Worm (Caenorhabditis elegans) whole organism, L2 larva: ENCODE results near the gene W07G4.1.

Experiments used
- R02D3.7 ChIP-seq: fragments of 150-350 bp; optimal IDR thresholded peaks from 2 replicates; lab custom pipeline; 2014; ENCODE audit warnings: missing biosample characterization, missing genetic modification characterization
- ZK546.5 ChIP-seq: sonication (generic microtip); optimal IDR thresholded peaks from 2 replicates; lab custom pipeline; 2017; ENCODE audit warnings: missing biosample characterization, missing genetic modification characterization
- ceh-16 ChIP-seq: fragments of 150-350 bp; optimal IDR thresholded peaks from 2 replicates; lab custom pipeline; 2014; ENCODE audit warnings: missing biosample characterization, missing genetic modification characterization
- lin-39 ChIP-seq: fragments of 150-350 bp; optimal IDR thresholded peaks from 2 replicates; lab custom pipeline; 2014; ENCODE audit warnings: missing biosample characterization, missing genetic modification reagents, missing genetic modification characterization
- mab-5 ChIP-seq: fragments of 150-350 bp; optimal IDR thresholded peaks from 2 replicates; lab custom pipeline; 2014; ENCODE audit warnings: missing biosample characterization, missing genetic modification characterization
- nhr-237 ChIP-seq: fragments of 150-350 bp; optimal IDR thresholded peaks from 2 replicates; lab custom pipeline; 2014; ENCODE audit warnings: missing biosample characterization, missing genetic modification characterization
- sma-9 ChIP-seq, 2 experiments: fragments of 150-350 bp in 1 of 2; sonication (generic microtip) in 1 of 2; optimal IDR thresholded peaks; 2 replicates each; lab custom pipeline; 2014 to 2016; ENCODE audit warnings: missing genetic modification characterization in 2 of 2, mild to moderate bottlenecking in 1 of 2, missing biosample characterization in 1 of 2, missing compliant biosample characterization in 1 of 2, missing genetic modification reagents in 1 of 2, moderate library complexity in 1 of 2
- snpc-4 ChIP-seq: fragments of 150-350 bp; optimal IDR thresholded peaks from 2 replicates; lab custom pipeline; 2014; ENCODE audit warnings: missing biosample characterization, missing genetic modification characterization
- unc-62 ChIP-seq: fragments of 150-350 bp; optimal IDR thresholded peaks from 2 replicates; lab custom pipeline; 2014; ENCODE audit warnings: missing biosample characterization, missing genetic modification reagents, missing genetic modification characterization
- zag-1 ChIP-seq: fragments of 150-350 bp; optimal IDR thresholded peaks from 2 replicates; lab custom pipeline; 2014; ENCODE audit warnings: missing biosample characterization, missing genetic modification characterization

DNA sequence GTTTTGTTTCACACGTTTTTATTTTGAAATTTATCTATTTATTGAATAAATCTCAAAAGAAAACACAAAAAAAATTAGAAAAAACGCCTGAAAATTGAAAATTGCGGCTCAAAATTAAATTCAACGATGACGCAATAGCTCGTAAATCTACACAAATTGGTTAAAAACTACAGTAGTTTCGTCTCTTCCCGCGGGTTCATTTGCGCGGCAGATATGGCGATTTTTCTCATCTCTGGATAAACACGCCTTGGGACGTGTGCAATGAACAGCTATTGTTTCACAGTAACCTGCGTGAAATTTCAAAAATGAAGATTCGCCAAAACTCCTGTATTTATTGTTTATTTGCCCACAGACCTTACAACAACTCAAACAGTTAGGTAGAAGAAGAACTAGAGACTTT, 24.1 kb upstream of the W07G4.1 start:
- TF ChIP-seq R02D3.7 (tag; lab: Kevin White, UChicago) (no peak), ceh-16 (tag; lab: Kevin White, UChicago) (no peak), snpc-4 (no peak), lin-39 (tag; lab: Kevin White, UChicago) (no peak), sma-9 (GFP tag; optimal IDR thresholded peaks at IDR 0.05; lab: Kevin White, UChicago) (no peak), sma-9 (tag; optimal IDR thresholded peaks at IDR 0.05; lab: Kevin White, UChicago) (no peak), ZK546.5 (tag; lab: Kevin White, UChicago) (no peak), zag-1 (tag; lab: Kevin White, UChicago) (no peak), nhr-237 (tag; lab: Kevin White, UChicago) (no peak), unc-62 (GFP tag; lab: Kevin White, UChicago) (no peak), mab-5 (tag; lab: Kevin White, UChicago) (no peak)
